Worm (Caenorhabditis elegans): Measurements from ENCODE around the gene ceh-74.

ceh-74 gene

ce11 chrV:14177657-14178129, at the start of gene ceh-74:
Gene ceh-74, plus strand, starts transcription at chrV:14178079.
- TF ChIP-seq lin-15B (tag; optimal IDR thresholded peaks at IDR 0.05) (peak; percentile 4), eor-1 (tag; optimal IDR thresholded peaks at IDR 0.05) (no peak), ceh-9 (tag; optimal IDR thresholded peaks at IDR 0.05) (no peak), elt-3 (tag; optimal IDR thresholded peaks at IDR 0.05) (no peak), hmg-11 (tag; optimal IDR thresholded peaks at IDR 0.05) (no peak), lsy-12 (tag; optimal IDR thresholded peaks at IDR 0.05) (no peak), nhr-43 (tag; optimal IDR thresholded peaks at IDR 0.05; ENCODE audit: poor library complexity, severe bottlenecking) (peak; percentile 8), pha-4 (tag; optimal IDR thresholded peaks at IDR 0.05) (peak; percentile 26), nfya-1 (tag; optimal IDR thresholded peaks at IDR 0.05; ENCODE audit: insufficient read depth) (peak; percentile 21), pqm-1 (tag; optimal IDR thresholded peaks at IDR 0.05) (no peak), nhr-77 (tag; optimal IDR thresholded peaks at IDR 0.05) (no peak), nhr-67 (tag; optimal IDR thresholded peaks at IDR 0.05) (no peak), mml-1 (tag; optimal IDR thresholded peaks at IDR 0.05) (no peak), ceh-28 (tag; optimal IDR thresholded peaks at IDR 0.05) (no peak), fkh-10 (GFP tag; optimal IDR thresholded peaks at IDR 0.05) (no peak), nhr-12 (tag; optimal IDR thresholded peaks at IDR 0.05) (no peak), nhr-76 (tag; optimal IDR thresholded peaks at IDR 0.05) (no peak), elt-1 (tag; optimal IDR thresholded peaks at IDR 0.05) (no peak), mdl-1 (tag; optimal IDR thresholded peaks at IDR 0.05) (no peak), egl-5 (tag; optimal IDR thresholded peaks at IDR 0.05) (no peak), daf-12 (tag; optimal IDR thresholded peaks at IDR 0.05) (no peak), ZK546.5 (tag; optimal IDR thresholded peaks at IDR 0.05) (no peak)

ce11 chrV:14128858-14129257, 49.0 kb upstream of the ceh-74 start:
- no peak for TF ChIP-seq egl-5 (tag; optimal IDR thresholded peaks at IDR 0.05)
- TF ChIP-seq pqm-1 (tag; optimal IDR thresholded peaks at IDR 0.05), result no peak
- TF ChIP-seq eor-1 (tag; optimal IDR thresholded peaks at IDR 0.05), result no peak
- no peak for TF ChIP-seq ceh-9 (tag; optimal IDR thresholded peaks at IDR 0.05)
- TF ChIP-seq fkh-2 (tag; optimal IDR thresholded peaks at IDR 0.05), result no peak
- TF ChIP-seq aly-2 (tag; optimal IDR thresholded peaks at IDR 0.05), result no peak
- no peak for TF ChIP-seq nhr-25 (tag; optimal IDR thresholded peaks at IDR 0.05)
- no peak for TF ChIP-seq lin-39 (tag; optimal IDR thresholded peaks at IDR 0.05)
- no peak for TF ChIP-seq elt-3 (tag; optimal IDR thresholded peaks at IDR 0.05)
- no peak for TF ChIP-seq nhr-237 (tag; optimal IDR thresholded peaks at IDR 0.05)
- no peak for TF ChIP-seq elt-1 (tag; optimal IDR thresholded peaks at IDR 0.05)
- TF ChIP-seq nhr-12 (tag; optimal IDR thresholded peaks at IDR 0.05), result no peak
- TF ChIP-seq ceh-16 (tag; optimal IDR thresholded peaks at IDR 0.05), result no peak

ce11 chrV:14130226-14130625, 47.7 kb upstream of the ceh-74 start:
- TF ChIP-seq skn-1 (tag; optimal IDR thresholded peaks at IDR 0.05), result no peak
- TF ChIP-seq elt-1 (tag; optimal IDR thresholded peaks at IDR 0.05), result no peak
- no peak for TF ChIP-seq nfya-1 (tag; optimal IDR thresholded peaks at IDR 0.05; ENCODE audit: insufficient read depth)
- TF ChIP-seq nhr-237 (tag; optimal IDR thresholded peaks at IDR 0.05), result no peak

ce11 chrV:14133002-14133763, 44.7 kb upstream of the ceh-74 start:
- TF ChIP-seq ceh-28 (tag; optimal IDR thresholded peaks at IDR 0.05), result peak; percentile 38
- peak; percentile 22 for TF ChIP-seq nfya-1 (tag; optimal IDR thresholded peaks at IDR 0.05; ENCODE audit: insufficient read depth)
- peak; percentile 31 for TF ChIP-seq pqm-1 (tag; optimal IDR thresholded peaks at IDR 0.05)
- no peak for TF ChIP-seq fos-1 (tag; optimal IDR thresholded peaks at IDR 0.05)
- peak; percentile 39 for TF ChIP-seq elt-2 (tag; optimal IDR thresholded peaks at IDR 0.05)
- no peak for TF ChIP-seq mml-1 (tag; optimal IDR thresholded peaks at IDR 0.05)

ce11 chrV:14134757-14135441, 43.0 kb upstream of the ceh-74 start:
- TF ChIP-seq ztf-11 (tag; optimal IDR thresholded peaks at IDR 0.05), result no peak
- no peak for TF ChIP-seq ama-1 (optimal IDR thresholded peaks at IDR 0.05)
- TF ChIP-seq zag-1 (tag; optimal IDR thresholded peaks at IDR 0.05), result no peak
- no peak for TF ChIP-seq lin-39 (tag; optimal IDR thresholded peaks at IDR 0.05)
- TF ChIP-seq pha-4 (tag; optimal IDR thresholded peaks at IDR 0.05), result peak; percentile 10
- TF ChIP-seq egl-5 (tag; optimal IDR thresholded peaks at IDR 0.05), result no peak
- no peak for TF ChIP-seq unc-39 (tag; optimal IDR thresholded peaks at IDR 0.05)
- TF ChIP-seq ceh-16 (tag; optimal IDR thresholded peaks at IDR 0.05), result no peak
- no peak for TF ChIP-seq ceh-82 (tag; optimal IDR thresholded peaks at IDR 0.05)
- TF ChIP-seq pqm-1 (tag; optimal IDR thresholded peaks at IDR 0.05), result peak; percentile 85
- TF ChIP-seq eor-1 (tag; optimal IDR thresholded peaks at IDR 0.05), result no peak
- TF ChIP-seq mml-1 (tag; optimal IDR thresholded peaks at IDR 0.05), result no peak
- TF ChIP-seq elt-2 (tag; optimal IDR thresholded peaks at IDR 0.05), result peak; percentile 78

All from whole organism, L3 larva.